Fruit fly (Drosophila melanogaster) whole organism, embryonic: ENCODE data around the gene CG10274.
A peak's percentile ranks its signal among the peaks of the same experiment; 100 is the strongest.

Source experiments
- Atf-2 ChIP-seq: fragments of 200-800 bp; sonication (Bioruptor generic); optimal IDR thresholded peaks from 2 replicates; lab custom pipeline; 2016; ENCODE audit warnings: missing biosample characterization, missing genetic modification characterization
- Bdp1 ChIP-seq: fragments of 200-800 bp; sonication (Bioruptor generic); optimal IDR thresholded peaks from 3 replicates; lab custom pipeline; 2016; ENCODE audit warnings: missing biosample characterization, missing genetic modification characterization
- CG10431 ChIP-seq: fragments of 200-800 bp; sonication (Bioruptor generic); optimal IDR thresholded peaks from 3 replicates; lab custom pipeline; 2018; ENCODE audit warnings: missing biosample characterization, mild to moderate bottlenecking, missing genetic modification characterization
- CG10462 ChIP-seq: fragments of 200-800 bp; sonication (Bioruptor generic); optimal IDR thresholded peaks from 2 replicates; lab custom pipeline; 2016; ENCODE audit warnings: missing biosample characterization, missing genetic modification characterization
- CG10565 ChIP-seq: fragments of 200-800 bp; sonication (Bioruptor generic); optimal IDR thresholded peaks from 3 replicates; lab custom pipeline; 2016; ENCODE audit warnings: missing biosample characterization, mild to moderate bottlenecking, missing genetic modification characterization
- CG11560 ChIP-seq: fragments of 200-800 bp; sonication (Bioruptor generic); IDR thresholded peaks from 3 replicates; pipeline ENCODE4 v1.3.6; 2022; ENCODE audit warnings: missing biosample characterization, missing genetic modification characterization
- CG12071 ChIP-seq: fragments of 200-800 bp; sonication (Bioruptor generic); optimal IDR thresholded peaks from 3 replicates; lab custom pipeline; 2018; ENCODE audit warnings: missing biosample characterization, mild to moderate bottlenecking, missing genetic modification characterization
- CG12236 ChIP-seq: fragments of 200-800 bp; sonication (Bioruptor generic); optimal IDR thresholded peaks from 2 replicates; lab custom pipeline; 2016; ENCODE audit warnings: missing biosample characterization, missing genetic modification characterization
- CG12659 ChIP-seq: fragments of 200-800 bp; sonication (Bioruptor generic); optimal IDR thresholded peaks from 3 replicates; lab custom pipeline; 2017; ENCODE audit warnings: mild to moderate bottlenecking, missing biosample characterization, missing genetic modification reagents, missing genetic modification characterization
- CG12942 ChIP-seq: fragments of 200-800 bp; sonication (Bioruptor generic); optimal IDR thresholded peaks from 3 replicates; lab custom pipeline; 2016; ENCODE audit warnings: missing biosample characterization, missing genetic modification characterization
- CG13894 ChIP-seq: fragments of 200-800 bp; sonication (Bioruptor generic); optimal IDR thresholded peaks from 3 replicates; lab custom pipeline; 2018; ENCODE audit warnings: missing biosample characterization, mild to moderate bottlenecking, missing genetic modification characterization, moderate library complexity
- CG14965 ChIP-seq: fragments of 200-800 bp; sonication (Bioruptor generic); optimal IDR thresholded peaks from 2 replicates; lab custom pipeline; 2016; ENCODE audit warnings: missing biosample characterization, missing genetic modification characterization, borderline replicate concordance
- CG1602 ChIP-seq: fragments of 200-800 bp; sonication (Bioruptor generic); optimal IDR thresholded peaks from 3 replicates; lab custom pipeline; 2016; ENCODE audit warnings: missing biosample characterization, missing genetic modification characterization
- CG18599 ChIP-seq: fragments of 200-800 bp; sonication (Bioruptor generic); optimal IDR thresholded peaks from 3 replicates; lab custom pipeline; 2017; ENCODE audit warnings: missing biosample characterization, missing genetic modification characterization, mild to moderate bottlenecking, moderate library complexity, missing genetic modification reagents
- CG2199 ChIP-seq: fragments of 200-800 bp; sonication (Bioruptor generic); IDR thresholded peaks from 3 replicates; pipeline ENCODE4 v1.3.6; 2022; ENCODE audit warnings: missing biosample characterization, missing genetic modification characterization
- CG2889 ChIP-seq: fragments of 200-800 bp; sonication (Bioruptor generic); IDR thresholded peaks from 3 replicates; pipeline ENCODE4 v1.3.6; 2022; ENCODE audit warnings: missing biosample characterization, missing genetic modification characterization
- CG3065 ChIP-seq: fragments of 200-800 bp; sonication (Bioruptor generic); optimal IDR thresholded peaks from 2 replicates; lab custom pipeline; 2016; ENCODE audit warnings: missing biosample characterization, missing genetic modification characterization
- CG34376 ChIP-seq: fragments of 200-800 bp; sonication (Bioruptor generic); optimal IDR thresholded peaks from 2 replicates; lab custom pipeline; 2018; ENCODE audit warnings: missing biosample characterization, mild to moderate bottlenecking, missing genetic modification characterization
- CG6254 ChIP-seq: fragments of 200-800 bp; sonication (Bioruptor generic); optimal IDR thresholded peaks from 3 replicates; lab custom pipeline; 2017; ENCODE audit warnings: mild to moderate bottlenecking, missing biosample characterization, missing genetic modification reagents, missing genetic modification characterization
- CG6791 ChIP-seq: fragments of 200-800 bp; sonication (Bioruptor generic); IDR thresholded peaks from 3 replicates; pipeline ENCODE4 v1.3.6; 2022; ENCODE audit warnings: missing biosample characterization, missing genetic modification characterization; ENCODE audit not compliant: partially characterized antibody
- CG7271 ChIP-seq: fragments of 200-800 bp; sonication (Bioruptor generic); optimal IDR thresholded peaks from 2 replicates; lab custom pipeline; 2018; ENCODE audit warnings: missing biosample characterization, mild to moderate bottlenecking, missing genetic modification characterization, moderate library complexity
- CG7372 ChIP-seq: fragments of 200-800 bp; sonication (Bioruptor generic); IDR thresholded peaks from 2 replicates; pipeline ENCODE4 v1.3.6; 2022; ENCODE audit warnings: missing biosample characterization, missing genetic modification characterization
- Dfd ChIP-seq, 2 experiments: fragments of >200 bp; optimal IDR thresholded peaks; 2 replicates each; lab custom pipeline; 2017; ENCODE audit warnings: missing biosample characterization in 2 of 2, missing genetic modification characterization in 2 of 2
- Ets97D ChIP-seq: fragments of 200-800 bp; sonication (Bioruptor generic); optimal IDR thresholded peaks from 3 replicates; lab custom pipeline; 2016; ENCODE audit warnings: missing biosample characterization, missing genetic modification characterization
- H2.0 ChIP-seq: fragments of 200-800 bp; sonication (Bioruptor generic); IDR thresholded peaks from 2 replicates; pipeline ENCODE4 v1.3.6; 2022; ENCODE audit warnings: missing biosample characterization, missing genetic modification characterization
- NK7.1 ChIP-seq: fragments of 200-800 bp; sonication (Bioruptor generic); optimal IDR thresholded peaks from 3 replicates; lab custom pipeline; 2016; ENCODE audit warnings: missing biosample characterization, missing genetic modification characterization
- Ravus ChIP-seq: fragments of 200-800 bp; sonication (Bioruptor generic); IDR thresholded peaks from 2 replicates; pipeline ENCODE4 v1.3.6; 2022; ENCODE audit warnings: missing biosample characterization, missing genetic modification characterization
- Sry-β ChIP-seq: fragments of 200-800 bp; sonication (Bioruptor generic); optimal IDR thresholded peaks from 2 replicates; lab custom pipeline; 2018; ENCODE audit warnings: missing biosample characterization, mild to moderate bottlenecking, missing genetic modification characterization, moderate library complexity
- Tbp ChIP-seq: fragments of >200 bp; optimal IDR thresholded peaks from 2 replicates; lab custom pipeline; 2018; ENCODE audit warnings: missing biosample characterization, missing genetic modification characterization
- YL-1 ChIP-seq: fragments of 200-800 bp; sonication (Bioruptor generic); optimal IDR thresholded peaks from 3 replicates; lab custom pipeline; 2017; ENCODE audit warnings: missing biosample characterization, mild to moderate bottlenecking, missing genetic modification characterization
- ara ChIP-seq: fragments of 200-800 bp; sonication (Bioruptor generic); IDR thresholded peaks from 2 replicates; pipeline ENCODE4 v1.3.6; 2022; ENCODE audit warnings: missing biosample characterization, missing genetic modification characterization
- ash1 ChIP-seq: fragments of 200-800 bp; sonication (Bioruptor generic); optimal IDR thresholded peaks from 2 replicates; lab custom pipeline; 2018; ENCODE audit warnings: missing biosample characterization, mild to moderate bottlenecking, missing genetic modification characterization
- chinmo ChIP-seq: fragments of 200-800 bp; sonication (Bioruptor generic); IDR thresholded peaks from 4 replicates; pipeline ENCODE4 v1.3.6; 2022; ENCODE audit warnings: missing biosample characterization, missing genetic modification characterization; ENCODE audit not compliant: partially characterized antibody
- ci ChIP-seq: fragments of 200-800 bp; sonication (Bioruptor generic); IDR thresholded peaks from 3 replicates; pipeline ENCODE4 v1.3.6; 2022; ENCODE audit warnings: missing biosample characterization, missing genetic modification characterization
- danr ChIP-seq: fragments of 200-800 bp; sonication (Bioruptor generic); IDR thresholded peaks from 2 replicates; pipeline ENCODE4 v1.3.6; 2022; ENCODE audit warnings: missing biosample characterization, missing genetic modification characterization
- fd64A ChIP-seq: fragments of 200-800 bp; sonication (Bioruptor generic); optimal IDR thresholded peaks from 3 replicates; lab custom pipeline; 2018; ENCODE audit warnings: missing biosample characterization, mild to moderate bottlenecking, missing genetic modification characterization
- gcm ChIP-seq: fragments of 200-800 bp; sonication (Bioruptor generic); optimal IDR thresholded peaks from 2 replicates; lab custom pipeline; 2019; ENCODE audit warnings: missing biosample characterization, mild to moderate bottlenecking, missing genetic modification characterization, moderate library complexity
- hbn ChIP-seq: fragments of 200-800 bp; sonication (Bioruptor generic); IDR thresholded peaks from 2 replicates; pipeline ENCODE4 v1.3.6; 2022; ENCODE audit warnings: missing biosample characterization, missing genetic modification characterization; ENCODE audit not compliant: partially characterized antibody
- her ChIP-seq: fragments of 200-800 bp; sonication (Bioruptor generic); optimal IDR thresholded peaks from 2 replicates; lab custom pipeline; 2016; ENCODE audit warnings: missing biosample characterization, missing genetic modification characterization
- lilli ChIP-seq: fragments of 200-800 bp; sonication (Bioruptor generic); optimal IDR thresholded peaks from 3 replicates; lab custom pipeline; 2016; ENCODE audit warnings: missing biosample characterization, missing genetic modification characterization
- pan ChIP-seq, 4 experiments: fragments of >200 bp in 3 of 4; fragments of 200-800 bp in 1 of 4; sonication (Bioruptor generic) in 1 of 4; optimal IDR thresholded peaks in 3 of 4; IDR thresholded peaks in 1 of 4; 2 replicates each; pipeline versions ENCODE4 v1.3.6 to Lab custom; 2017 to 2022; ENCODE audit warnings: missing biosample characterization in 2 of 4, missing genetic modification characterization in 2 of 4, mixed read lengths in 1 of 4
- pnt ChIP-seq: fragments of 200-800 bp; sonication (Bioruptor generic); optimal IDR thresholded peaks from 3 replicates; lab custom pipeline; 2016; ENCODE audit warnings: missing biosample characterization, missing genetic modification characterization
- shn ChIP-seq: fragments of 200-800 bp; sonication (Bioruptor generic); optimal IDR thresholded peaks from 3 replicates; lab custom pipeline; 2016; ENCODE audit warnings: missing biosample characterization, missing genetic modification characterization
- sob ChIP-seq: fragments of 200-800 bp; sonication (Bioruptor generic); IDR thresholded peaks from 2 replicates; pipeline ENCODE4 v1.3.6; 2022; ENCODE audit warnings: missing biosample characterization, missing genetic modification characterization
- stc ChIP-seq: fragments of 200-800 bp; sonication (Bioruptor generic); IDR thresholded peaks from 2 replicates; pipeline ENCODE4 v1.3.6; 2022; ENCODE audit warnings: missing biosample characterization, missing genetic modification characterization
- tgo ChIP-seq: fragments of 200-800 bp; sonication (Bioruptor generic); IDR thresholded peaks from 3 replicates; pipeline ENCODE4 v1.3.6; 2022; ENCODE audit warnings: missing biosample characterization, missing genetic modification characterization
- tio ChIP-seq: fragments of 200-800 bp; sonication (Bioruptor generic); optimal IDR thresholded peaks from 2 replicates; lab custom pipeline; 2017; ENCODE audit warnings: missing biosample characterization, missing genetic modification characterization, inconsistent platforms
- tna ChIP-seq: fragments of 200-800 bp; sonication (Bioruptor generic); IDR thresholded peaks from 2 replicates; pipeline ENCODE4 v1.3.6; 2022; ENCODE audit warnings: missing biosample characterization, missing genetic modification characterization; ENCODE audit not compliant: partially characterized antibody
- tx ChIP-seq: fragments of 200-800 bp; sonication (Bioruptor generic); optimal IDR thresholded peaks from 2 replicates; lab custom pipeline; 2016; ENCODE audit warnings: missing biosample characterization, missing genetic modification characterization
- zfh1 ChIP-seq: fragments of 200-800 bp; sonication (Bioruptor generic); IDR thresholded peaks from 3 replicates; pipeline ENCODE4 v1.3.6; 2022; ENCODE audit warnings: missing biosample characterization, missing genetic modification characterization

Gene CG10274

DNA sequence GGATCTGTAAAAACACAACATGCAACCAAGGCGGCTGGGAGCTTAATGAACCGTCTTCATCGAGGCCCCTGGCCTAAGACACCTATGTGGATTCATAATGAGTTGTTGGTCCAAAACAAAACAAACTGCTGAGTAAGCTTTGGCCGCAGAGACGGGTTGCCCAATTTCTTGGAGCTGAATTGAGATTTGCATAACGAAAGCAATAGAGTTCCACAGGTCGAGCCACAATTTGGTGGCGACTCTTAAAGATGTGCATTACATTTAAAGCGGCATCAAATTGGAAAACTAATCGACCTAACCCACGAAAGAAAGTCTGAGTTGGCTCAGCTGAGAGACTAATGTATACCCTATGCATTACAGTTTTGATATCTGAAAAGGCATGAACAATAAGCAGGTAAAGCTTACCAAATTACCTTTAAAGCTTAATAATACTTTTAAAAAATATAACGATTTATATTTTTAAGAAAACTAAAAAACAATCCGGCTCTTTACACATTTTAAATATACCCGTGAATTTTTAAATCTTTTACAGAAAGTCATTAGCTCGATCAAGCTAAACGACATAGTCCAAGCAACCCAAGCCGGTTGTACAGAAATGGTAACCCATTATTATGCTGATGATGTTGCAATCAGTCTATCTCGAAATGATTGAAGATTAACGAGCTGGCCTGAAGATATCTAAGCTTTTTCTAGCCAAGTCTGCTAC, 24.1 kb downstream of the CG10274 start, which contains the start of gene CG13297 (continued):
- TF ChIP-seq CG34376 (GFP tag; lab: Kevin White, UChicago) (no peak), fd64A (no peak), Bdp1 (GFP tag; lab: Kevin White, UChicago) (no peak), CG2199 (GFP tag; lab: Robert Waterston, UW) (no peak), CG7271 (tag; lab: Kevin White, UChicago) (no peak), chinmo (GFP tag; lab: Robert Waterston, UW) (no peak), CG14965 (GFP tag; lab: Kevin White, UChicago) (no peak), gcm (GFP tag; lab: Kevin White, UChicago) (peak; percentile 32), NK7.1 (GFP tag; lab: Kevin White, UChicago) (no peak), danr (GFP tag; lab: Robert Waterston, UW) (peak; percentile 45; the same call in 1 of the 2 replicates), CG10565 (GFP tag; lab: Kevin White, UChicago) (no peak), CG6791 (GFP tag; lab: Robert Waterston, UW) (no peak), CG2889 (no peak), CG7372 (no peak; the same call in 1 of the 2 replicates), tna (no peak), H2.0 (GFP tag; lab: Robert Waterston, UW) (no peak), CG12942 (GFP tag; lab: Kevin White, UChicago) (no peak), Ets97D (GFP tag; lab: Kevin White, UChicago) (no peak), CG18599 (GFP tag; lab: Kevin White, UChicago) (peak; percentile 37), tgo (GFP tag; lab: Robert Waterston, UW) (peak; percentile 60; the same call in 2 of the 3 replicates), CG13894 (tag; lab: Kevin White, UChicago) (no peak), Tbp (GFP tag; lab: Kevin White, UChicago) (no peak), her (GFP tag; lab: Kevin White, UChicago) (no peak), ara (no peak), CG12071 (no peak), CG1602 (peak; percentile 13), pnt (no peak), CG12659 (GFP tag; lab: Kevin White, UChicago) (peak; percentile 27), shn (no peak), Atf-2 (GFP tag; lab: Kevin White, UChicago) (no peak), tx (GFP tag; lab: Kevin White, UChicago) (no peak), ash1 (GFP tag; lab: Kevin White, UChicago) (no peak), stc (GFP tag; lab: Robert Waterston, UW) (peak; percentile 53; the same call in 1 of the 2 replicates), hbn (GFP tag; lab: Robert Waterston, UW) (no peak), Sry-β (GFP tag; lab: Kevin White, UChicago) (no peak), CG12236 (GFP tag; lab: Kevin White, UChicago) (no peak), zfh1 (0 out of 3 replicates have a peak, but pooled peaks have one; percentile 32), CG3065 (GFP tag; lab: Kevin White, UChicago) (no peak), pan (optimal IDR thresholded peaks at IDR 0.05; lab: Kevin White, UChicago) (no peak), pan (GFP tag; optimal IDR thresholded peaks at IDR 0.05 in 1 of 2, IDR thresholded peaks at IDR 0.05 in 1 of 2) (peak in 1 of 2 experiments; percentile 74), CG10462 (no peak), CG6254 (peak; percentile 12), Dfd (GFP tag; optimal IDR thresholded peaks at IDR 0.05; lab: Kevin White, UChicago) (no peak), lilli (GFP tag; lab: Kevin White, UChicago) (no peak), Ravus (GFP tag; lab: Robert Waterston, UW) (no peak), tio (peak; percentile 32), ci (GFP tag; lab: Robert Waterston, UW) (no peak), CG11560 (tag; lab: Robert Waterston, UW) (no peak), sob (peak; percentile 40; the same call in 1 of the 2 replicates), CG10431 (GFP tag; lab: Kevin White, UChicago) (no peak), YL-1 (no peak)
